Fruit fly (Drosophila melanogaster) whole organism, embryonic: Measurements from ENCODE around the gene CG8142.

Experiments used
- Antp ChIP-seq: fragments of 200-800 bp; sonication (Bioruptor generic); optimal IDR thresholded peaks from 3 replicates; lab custom pipeline; 2016; ENCODE audit warnings: missing biosample characterization, missing genetic modification characterization
- Asciz ChIP-seq: fragments of 200-800 bp; sonication (Bioruptor generic); optimal IDR thresholded peaks from 2 replicates; lab custom pipeline; 2017; ENCODE audit warnings: missing biosample characterization, mild to moderate bottlenecking, missing genetic modification characterization, missing genetic modification reagents
- B-H2 ChIP-seq: fragments of 200-800 bp; sonication (Bioruptor generic); optimal IDR thresholded peaks from 2 replicates; lab custom pipeline; 2018; ENCODE audit warnings: missing biosample characterization, mild to moderate bottlenecking, missing genetic modification characterization
- BEAF-32 ChIP-seq: fragments of 200-800 bp; sonication (Bioruptor generic); optimal IDR thresholded peaks from 3 replicates; lab custom pipeline; 2017; ENCODE audit warnings: missing biosample characterization, missing genetic modification characterization, mild to moderate bottlenecking, moderate library complexity, missing genetic modification reagents
- Bteb2 ChIP-seq: fragments of 200-800 bp; sonication (Bioruptor generic); optimal IDR thresholded peaks from 2 replicates; lab custom pipeline; 2016; ENCODE audit warnings: missing biosample characterization, missing genetic modification characterization
- CG10543 ChIP-seq: fragments of 200-800 bp; sonication (Bioruptor generic); optimal IDR thresholded peaks from 3 replicates; lab custom pipeline; 2017; ENCODE audit warnings: missing biosample characterization, mild to moderate bottlenecking, missing genetic modification characterization, moderate library complexity
- CG12155 ChIP-seq: fragments of 200-800 bp; sonication (Bioruptor generic); optimal IDR thresholded peaks from 3 replicates; lab custom pipeline; 2016; ENCODE audit warnings: missing biosample characterization, missing genetic modification characterization
- CG12236 ChIP-seq: fragments of 200-800 bp; sonication (Bioruptor generic); optimal IDR thresholded peaks from 2 replicates; lab custom pipeline; 2016; ENCODE audit warnings: missing biosample characterization, missing genetic modification characterization
- CG12942 ChIP-seq: fragments of 200-800 bp; sonication (Bioruptor generic); optimal IDR thresholded peaks from 3 replicates; lab custom pipeline; 2016; ENCODE audit warnings: missing biosample characterization, missing genetic modification characterization
- CG14014 ChIP-seq: fragments of 200-800 bp; sonication (Bioruptor generic); IDR thresholded peaks from 2 replicates; pipeline ENCODE4 v1.3.6; 2022; ENCODE audit warnings: missing biosample characterization, missing genetic modification characterization
- CG14441 ChIP-seq: fragments of 200-800 bp; sonication (Bioruptor generic); IDR thresholded peaks from 2 replicates; pipeline ENCODE4 v1.3.6; 2022; ENCODE audit warnings: missing biosample characterization, missing genetic modification characterization
- CG1647 ChIP-seq: fragments of 200-800 bp; sonication (Bioruptor generic); optimal IDR thresholded peaks from 3 replicates; lab custom pipeline; 2016; ENCODE audit warnings: missing biosample characterization, missing genetic modification characterization
- CG17328 ChIP-seq: fragments of 200-800 bp; sonication (Bioruptor generic); IDR thresholded peaks from 2 replicates; pipeline ENCODE4 v1.3.6; 2022; ENCODE audit warnings: missing biosample characterization, missing genetic modification characterization
- CG17802 ChIP-seq: fragments of 200-800 bp; sonication (Bioruptor generic); optimal IDR thresholded peaks from 2 replicates; lab custom pipeline; 2018; ENCODE audit warnings: missing biosample characterization, mild to moderate bottlenecking, missing genetic modification characterization, moderate library complexity
- CG2202 ChIP-seq: fragments of 200-800 bp; sonication (Bioruptor generic); optimal IDR thresholded peaks from 2 replicates; lab custom pipeline; 2018; ENCODE audit warnings: missing biosample characterization, mild to moderate bottlenecking, missing genetic modification characterization
- CG2712 ChIP-seq: fragments of 200-800 bp; optimal IDR thresholded peaks from 3 replicates; lab custom pipeline; 2019; ENCODE audit warnings: missing biosample characterization, mild to moderate bottlenecking, missing genetic modification characterization, moderate library complexity
- CG2889 ChIP-seq: fragments of 200-800 bp; sonication (Bioruptor generic); IDR thresholded peaks from 3 replicates; pipeline ENCODE4 v1.3.6; 2022; ENCODE audit warnings: missing biosample characterization, missing genetic modification characterization
- CG3726 ChIP-seq: fragments of 200-800 bp; sonication (Bioruptor generic); IDR thresholded peaks from 3 replicates; pipeline ENCODE4, ENCODE4 v1.3.6; 2022; ENCODE audit warnings: missing biosample characterization, missing genetic modification characterization
- CG4282 ChIP-seq: fragments of 200-800 bp; sonication (Bioruptor generic); optimal IDR thresholded peaks from 2 replicates; lab custom pipeline; 2016; ENCODE audit warnings: missing biosample characterization, missing genetic modification characterization
- CG4617 ChIP-seq: fragments of 200-800 bp; sonication (Bioruptor generic); optimal IDR thresholded peaks from 3 replicates; lab custom pipeline; 2016; ENCODE audit warnings: missing biosample characterization, missing genetic modification characterization, borderline replicate concordance
- CG6791 ChIP-seq: fragments of 200-800 bp; sonication (Bioruptor generic); IDR thresholded peaks from 3 replicates; pipeline ENCODE4 v1.3.6; 2022; ENCODE audit warnings: missing biosample characterization, missing genetic modification characterization; ENCODE audit not compliant: partially characterized antibody
- CG6854 ChIP-seq: fragments of 200-800 bp; sonication (Bioruptor generic); optimal IDR thresholded peaks from 3 replicates; lab custom pipeline; 2017; ENCODE audit warnings: missing biosample characterization, mild to moderate bottlenecking, missing genetic modification characterization
- CG8281 ChIP-seq: fragments of 200-800 bp; sonication (Bioruptor generic); optimal IDR thresholded peaks from 2 replicates; lab custom pipeline; 2018; ENCODE audit warnings: missing biosample characterization, mild to moderate bottlenecking, missing genetic modification characterization, moderate library complexity
- CG9817 ChIP-seq: fragments of 200-800 bp; sonication (Bioruptor generic); optimal IDR thresholded peaks from 2 replicates; lab custom pipeline; 2018; ENCODE audit warnings: missing biosample characterization, mild to moderate bottlenecking, missing genetic modification characterization, moderate library complexity
- CG9932 ChIP-seq: fragments of 200-800 bp; sonication (Bioruptor generic); IDR thresholded peaks from 2 replicates; pipeline ENCODE4 v1.3.6; 2022; ENCODE audit warnings: missing biosample characterization, missing genetic modification characterization
- D ChIP-seq, 2 experiments: fragments of 200-800 bp in 1 of 2; fragments of >200 bp in 1 of 2; sonication (Bioruptor generic) in 1 of 2; optimal IDR thresholded peaks; 2 replicates in 1 of 2; 3 replicates in 1 of 2; lab custom pipeline; 2017; ENCODE audit warnings: mild to moderate bottlenecking in 1 of 2, missing biosample characterization in 1 of 2, missing genetic modification characterization in 1 of 2, missing genetic modification reagents in 1 of 2
- Deaf1 ChIP-seq: fragments of 200-800 bp; optimal IDR thresholded peaks from 3 replicates; lab custom pipeline; 2019; ENCODE audit warnings: missing biosample characterization, mild to moderate bottlenecking, missing genetic modification characterization, moderate library complexity
- GATAe ChIP-seq: fragments of 200-800 bp; sonication (Bioruptor generic); conservative IDR thresholded peaks from 2 replicates; pipeline ENCODE4 v1.3.6; 2022; ENCODE audit warnings: missing biosample characterization, missing genetic modification characterization
- Gsc ChIP-seq: fragments of 200-800 bp; sonication (Bioruptor generic); IDR thresholded peaks from 2 replicates; pipeline ENCODE4 v1.3.6; 2022; ENCODE audit warnings: missing biosample characterization, missing genetic modification characterization
- Hsf ChIP-seq: fragments of 200-800 bp; sonication (Bioruptor generic); optimal IDR thresholded peaks from 3 replicates; lab custom pipeline; 2016; ENCODE audit warnings: missing biosample characterization, missing genetic modification characterization
- MBD-R2 ChIP-seq: fragments of 200-800 bp; sonication (Bioruptor generic); IDR thresholded peaks from 2 replicates; pipeline ENCODE4 v1.3.6; 2022; ENCODE audit warnings: missing biosample characterization, missing genetic modification characterization
- Max ChIP-seq: fragments of 200-800 bp; sonication (Bioruptor generic); optimal IDR thresholded peaks from 2 replicates; lab custom pipeline; 2016; ENCODE audit warnings: missing biosample characterization, mild to moderate bottlenecking, missing genetic modification characterization
- Med ChIP-seq: fragments of 200-800 bp; sonication (Bioruptor generic); peaks from one replicate; lab custom pipeline; 2016; ENCODE audit warnings: missing biosample characterization, missing genetic modification characterization, mild to moderate bottlenecking, inconsistent platforms, moderate library complexity
- Sox100B ChIP-seq: fragments of 200-800 bp; sonication (Bioruptor generic); optimal IDR thresholded peaks from 3 replicates; lab custom pipeline; 2018; ENCODE audit warnings: missing biosample characterization, mild to moderate bottlenecking, missing genetic modification characterization
- Usf ChIP-seq: fragments of 200-800 bp; sonication (Bioruptor generic); optimal IDR thresholded peaks from 2 replicates; lab custom pipeline; 2017; ENCODE audit warnings: missing genotype, missing biosample characterization, missing genetic modification characterization
- bab2 ChIP-seq: fragments of 200-800 bp; sonication (Bioruptor generic); optimal IDR thresholded peaks from 2 replicates; lab custom pipeline; 2016; ENCODE audit warnings: missing biosample characterization, missing genetic modification characterization
- chif ChIP-seq, 2 experiments: fragments of 200-800 bp; sonication (Bioruptor generic); optimal IDR thresholded peaks; 3 replicates each; lab custom pipeline; 2016; ENCODE audit warnings: missing biosample characterization in 2 of 2, missing genetic modification characterization in 2 of 2
- chinmo ChIP-seq: fragments of 200-800 bp; sonication (Bioruptor generic); IDR thresholded peaks from 4 replicates; pipeline ENCODE4 v1.3.6; 2022; ENCODE audit warnings: missing biosample characterization, missing genetic modification characterization; ENCODE audit not compliant: partially characterized antibody
- chm ChIP-seq: fragments of 200-800 bp; sonication (Bioruptor generic); IDR thresholded peaks from 2 replicates; pipeline ENCODE4 v1.3.6; 2022; ENCODE audit warnings: missing biosample characterization, missing genetic modification characterization
- crc ChIP-seq: fragments of 200-800 bp; sonication (Bioruptor generic); optimal IDR thresholded peaks from 2 replicates; lab custom pipeline; 2016; ENCODE audit warnings: missing biosample characterization, missing genetic modification characterization
- crol ChIP-seq: fragments of 200-800 bp; sonication (Bioruptor generic); IDR thresholded peaks from 2 replicates; pipeline ENCODE4 v1.3.6; 2022; ENCODE audit warnings: missing biosample characterization, missing genetic modification characterization
- eyg ChIP-seq: fragments of 200-800 bp; sonication (Bioruptor generic); optimal IDR thresholded peaks from 3 replicates; lab custom pipeline; 2016; ENCODE audit warnings: missing biosample characterization, missing genetic modification characterization
- fd3F ChIP-seq: fragments of 200-800 bp; sonication (Bioruptor generic); optimal IDR thresholded peaks from 2 replicates; lab custom pipeline; 2018; ENCODE audit warnings: missing biosample characterization, mild to moderate bottlenecking, missing genetic modification characterization, moderate library complexity
- grau ChIP-seq: fragments of 200-800 bp; optimal IDR thresholded peaks from 3 replicates; lab custom pipeline; 2019; ENCODE audit warnings: missing biosample characterization, mild to moderate bottlenecking, missing genetic modification characterization, moderate library complexity
- gsb-n ChIP-seq: fragments of 200-800 bp; sonication (Bioruptor generic); optimal IDR thresholded peaks from 3 replicates; lab custom pipeline; 2018; ENCODE audit warnings: missing biosample characterization, mild to moderate bottlenecking, missing genetic modification characterization
- jigr1 ChIP-seq: fragments of 200-800 bp; sonication (Bioruptor generic); IDR thresholded peaks from 3 replicates; pipeline ENCODE4 v1.3.6; 2022; ENCODE audit warnings: missing biosample characterization, missing genetic modification characterization
- pb ChIP-seq: fragments of 200-800 bp; sonication (Bioruptor generic); optimal IDR thresholded peaks from 3 replicates; lab custom pipeline; 2016; ENCODE audit warnings: missing biosample characterization, missing genetic modification characterization
- pnt ChIP-seq: fragments of 200-800 bp; sonication (Bioruptor generic); optimal IDR thresholded peaks from 3 replicates; lab custom pipeline; 2016; ENCODE audit warnings: missing biosample characterization, missing genetic modification characterization
- scrt ChIP-seq: fragments of 200-800 bp; sonication (Bioruptor generic); optimal IDR thresholded peaks from 2 replicates; lab custom pipeline; 2018; ENCODE audit warnings: missing biosample characterization, mild to moderate bottlenecking, missing genetic modification characterization, moderate library complexity
- tll ChIP-seq, 2 experiments: fragments of 200-800 bp in 1 of 2; fragments of >200 bp in 1 of 2; sonication (Bioruptor generic) in 1 of 2; optimal IDR thresholded peaks; 2 replicates each; lab custom pipeline; 2017 to 2019; ENCODE audit warnings: missing biosample characterization in 2 of 2, missing genetic modification characterization in 2 of 2, mild to moderate bottlenecking in 1 of 2, moderate library complexity in 1 of 2
- wek ChIP-seq: fragments of 200-800 bp; sonication (Bioruptor generic); optimal IDR thresholded peaks from 3 replicates; lab custom pipeline; 2018; ENCODE audit warnings: missing biosample characterization, mild to moderate bottlenecking, missing genetic modification characterization, moderate library complexity

CG8142 gene

dm6 chrX:17820252-17820651 lies 24.3 kb downstream of the CG8142 start (continued):
- no peak for TF ChIP-seq CG12155 (GFP tag; lab: Kevin White, UChicago)
- TF ChIP-seq wek (GFP tag; lab: Kevin White, UChicago), result no peak
- peak; percentile 90 for TF ChIP-seq chinmo
- no peak for TF ChIP-seq GATAe (GFP tag; lab: Robert Waterston, UW)
- TF ChIP-seq Antp (GFP tag; lab: Kevin White, UChicago), result no peak
- TF ChIP-seq CG17328 (GFP tag; lab: Robert Waterston, UW), result no peak
- peak; percentile 57 for TF ChIP-seq CG9817 (tag; lab: Kevin White, UChicago)
- no peak for TF ChIP-seq CG17802 (tag; lab: Kevin White, UChicago)
- TF ChIP-seq eyg (GFP tag; lab: Kevin White, UChicago), result no peak
- TF ChIP-seq CG14441, result no peak
- TF ChIP-seq Hsf (GFP tag; lab: Kevin White, UChicago), result peak; percentile 45
- TF ChIP-seq CG1647, result no peak
- no peak for TF ChIP-seq CG8281
- TF ChIP-seq Asciz (GFP tag; lab: Kevin White, UChicago), result no peak
- peak; percentile 13 to 29 for TF ChIP-seq chif (GFP tag; optimal IDR thresholded peaks at IDR 0.05; lab: Kevin White, UChicago)
- TF ChIP-seq scrt, result no peak
- TF ChIP-seq bab2 (GFP tag; lab: Kevin White, UChicago), result peak; percentile 3
- no peak for TF ChIP-seq Max
- no peak for TF ChIP-seq CG6854 (GFP tag; lab: Kevin White, UChicago)
- no peak for TF ChIP-seq CG2889
- no peak for TF ChIP-seq D (optimal IDR thresholded peaks at IDR 0.05; lab: Kevin White, UChicago)
- no peak for TF ChIP-seq D (GFP tag; optimal IDR thresholded peaks at IDR 0.05; lab: Kevin White, UChicago)
- TF ChIP-seq CG6791, result no peak
- TF ChIP-seq crc (GFP tag; lab: Kevin White, UChicago), result no peak
- TF ChIP-seq Med (GFP tag; lab: Kevin White, UChicago), result peak; percentile 85
- peak; percentile 19 for TF ChIP-seq pnt
- TF ChIP-seq BEAF-32 (GFP tag; lab: Kevin White, UChicago), result no peak
- peak; percentile 29 for TF ChIP-seq CG12942
- TF ChIP-seq CG4617 (GFP tag; lab: Kevin White, UChicago), result no peak
- no peak for TF ChIP-seq CG10543 (GFP tag; lab: Kevin White, UChicago)
- TF ChIP-seq Usf (GFP tag; lab: Kevin White, UChicago), result no peak
- no peak for TF ChIP-seq tll (GFP tag; optimal IDR thresholded peaks at IDR 0.05; lab: Kevin White, UChicago)
- TF ChIP-seq fd3F (GFP tag; lab: Kevin White, UChicago), result no peak
- TF ChIP-seq CG4282 (GFP tag; lab: Kevin White, UChicago), result no peak
- TF ChIP-seq jigr1, result no peak
- no peak for TF ChIP-seq B-H2 (GFP tag; lab: Kevin White, UChicago)
- no peak for TF ChIP-seq gsb-n (tag; lab: Kevin White, UChicago)
- no peak for TF ChIP-seq CG2202 (tag; lab: Kevin White, UChicago)
- TF ChIP-seq Gsc, result no peak
- TF ChIP-seq CG2712 (tag; lab: Kevin White, UChicago), result peak; percentile 33
- no peak for TF ChIP-seq pb
- TF ChIP-seq chm (GFP tag; lab: Robert Waterston, UW), result no peak
- no peak for TF ChIP-seq CG14014
- no peak for TF ChIP-seq Deaf1 (tag; lab: Kevin White, UChicago)
- TF ChIP-seq Sox100B (GFP tag; lab: Kevin White, UChicago), result no peak
- peak; percentile 43 for TF ChIP-seq grau (tag; lab: Kevin White, UChicago)
- TF ChIP-seq CG3726, result no peak
- no peak for TF ChIP-seq crol
- peak; percentile 58 for TF ChIP-seq CG9932
- TF ChIP-seq Bteb2 (GFP tag; lab: Kevin White, UChicago), result no peak
- no peak for TF ChIP-seq CG12236 (GFP tag; lab: Kevin White, UChicago)
- peak; percentile 19; the same call in 1 of the 2 replicates for TF ChIP-seq MBD-R2 (GFP tag; lab: Robert Waterston, UW)
